Worm (Caenorhabditis elegans): Measurements from ENCODE around the gene srg-13.

DNA sequence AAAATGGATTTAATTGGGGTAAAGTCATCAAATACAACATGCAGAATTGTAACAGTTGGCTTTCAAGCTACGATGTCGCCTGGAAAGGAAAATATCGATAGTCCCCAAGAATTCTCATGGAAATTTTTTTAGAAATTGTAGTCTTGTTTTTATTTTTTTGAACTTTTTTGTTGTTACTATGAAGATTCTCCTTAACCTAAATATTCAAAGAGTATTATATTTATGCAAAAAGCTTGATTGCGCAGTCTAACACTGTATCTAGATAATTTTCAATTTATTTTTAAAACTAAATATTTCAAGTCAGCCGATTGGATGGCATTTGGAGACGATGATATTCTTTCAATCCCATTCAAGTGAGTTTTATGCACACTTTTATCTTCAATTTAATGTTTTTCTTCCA is 33.2 kb downstream of the srg-13 start, which contains the start of gene pgap-2:
- TF ChIP-seq lin-32 (GFP tag; optimal IDR thresholded peaks at IDR 0.05) (no peak), mls-2 (tag; optimal IDR thresholded peaks at IDR 0.05) (no peak)
